Fruit fly (Drosophila melanogaster): Measurements from ENCODE around the gene CG13040.

Gene CG13040

DNA sequence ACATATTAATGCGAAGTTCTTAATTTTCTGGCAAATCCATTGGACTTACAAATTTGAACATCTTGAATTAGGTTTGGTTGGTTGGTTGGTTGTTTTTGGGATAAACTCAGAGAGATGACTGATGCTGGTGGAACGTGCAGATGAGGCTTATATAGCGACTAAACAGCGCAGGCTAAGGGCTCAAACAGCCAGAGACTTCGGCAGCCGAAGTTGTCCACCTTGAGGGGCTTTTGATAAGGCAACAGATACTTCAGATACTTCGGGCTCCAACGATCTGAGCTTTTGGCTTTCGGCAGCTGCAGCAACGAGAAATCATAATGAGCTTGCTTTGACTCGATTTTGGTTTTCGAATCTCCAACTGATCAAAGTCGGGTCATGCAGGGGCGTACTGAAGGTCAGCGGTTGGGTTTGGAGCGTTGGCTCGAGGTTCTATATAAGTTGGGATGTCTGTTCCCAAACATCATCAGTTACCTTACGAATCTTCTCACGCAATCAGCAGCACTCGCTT lies 7.1 kb downstream of the CG13040 start, which contains the start of the genes CG13041 and CG13060:
Gene CG13041, minus strand, starts transcription at position 128 of the 508 bp plus-strand sequence.
Gene CG13060, plus strand, starts transcription at position 458 of the 508 bp plus-strand sequence.
- TF ChIP-seq CTCF (optimal IDR thresholded peaks at IDR 0.05): no peak
- TF ChIP-seq CG8478 (optimal IDR thresholded peaks at IDR 0.05): no peak

- TF ChIP-seq CTCF (optimal IDR thresholded peaks at IDR 0.05) (no peak), CG8478 (optimal IDR thresholded peaks at IDR 0.05) (no peak)
Observed at dm6 chr3L:16317724-16318123, 8.8 kb downstream of the CG13040 start, which contains the start of gene Nplp3. Gene Nplp3, plus strand, starts transcription at chr3L:16318024.

dm6 chr3L:16313985-16314384 lies 12.6 kb downstream of the CG13040 start, which contains the start of gene CG13062:
Gene CG13062, plus strand, starts transcription at chr3L:16314285.
- TF ChIP-seq CG8478 (optimal IDR thresholded peaks at IDR 0.05) (no peak), CTCF (optimal IDR thresholded peaks at IDR 0.05) (no peak)

dm6 chr3L:16309972-16310371 lies 16.6 kb downstream of the CG13040 start:
- no peak for TF ChIP-seq CG8478 (optimal IDR thresholded peaks at IDR 0.05)

- TF ChIP-seq CG8478 (optimal IDR thresholded peaks at IDR 0.05): no peak
- no peak for TF ChIP-seq CTCF (optimal IDR thresholded peaks at IDR 0.05)
Observed at dm6 chr3L:16308380-16308779, 18.2 kb downstream of the CG13040 start, which contains the start of gene CG13042. Gene CG13042, minus strand, starts transcription at chr3L:16308480.

- TF ChIP-seq CTCF (optimal IDR thresholded peaks at IDR 0.05): no peak
- no peak for TF ChIP-seq CG8478 (optimal IDR thresholded peaks at IDR 0.05)
Observed at dm6 chr3L:16305820-16306650, 20.5 kb downstream of the CG13040 start, which contains the start of the genes CG13043 and CG13063. Gene CG13043, minus strand, starts transcription at chr3L:16305870. Gene CG13063, plus strand, starts transcription at chr3L:16306600.

dm6 chr3L:16303982-16304381 lies 22.6 kb downstream of the CG13040 start, which contains the start of gene CG43249:
Gene CG43249, plus strand, starts transcription at chr3L:16304282.
- no peak for TF ChIP-seq CG8478 (optimal IDR thresholded peaks at IDR 0.05)
- TF ChIP-seq CTCF (optimal IDR thresholded peaks at IDR 0.05): no peak

dm6 chr3L:16303078-16303477 lies 23.5 kb downstream of the CG13040 start, which contains the start of gene CG13044:
Gene CG13044, minus strand, starts transcription at chr3L:16303178.
- TF ChIP-seq CG8478 (optimal IDR thresholded peaks at IDR 0.05) (no peak), CTCF (optimal IDR thresholded peaks at IDR 0.05) (no peak)

DNA sequence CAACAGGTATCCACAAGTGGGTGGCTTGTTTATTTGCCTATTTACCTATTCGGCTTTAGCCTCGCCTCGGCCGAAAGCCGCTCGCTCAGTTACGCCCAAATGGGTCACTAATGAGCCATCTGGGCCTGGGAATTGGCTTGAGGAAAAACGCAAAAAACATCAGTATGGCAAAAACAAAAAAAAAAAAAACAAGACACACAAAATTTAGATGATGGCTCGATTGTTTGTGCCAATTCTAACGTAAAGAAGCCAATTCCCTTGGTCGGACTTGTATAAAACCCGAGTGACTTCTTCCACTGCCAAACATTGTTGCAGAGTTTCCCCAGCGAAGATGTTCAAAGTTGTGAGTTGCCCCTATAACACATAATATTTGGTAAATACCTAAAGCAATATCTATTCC lies 25.4 kb downstream of the CG13040 start, which contains the start of gene CG4982:
Gene CG4982, plus strand, starts transcription at position 301 of the 400 bp plus-strand sequence.
- TF ChIP-seq CTCF (optimal IDR thresholded peaks at IDR 0.05) (no peak), CG8478 (optimal IDR thresholded peaks at IDR 0.05) (no peak)

- TF ChIP-seq CTCF (optimal IDR thresholded peaks at IDR 0.05) (no peak), CG8478 (optimal IDR thresholded peaks at IDR 0.05) (no peak)
Observed at dm6 chr3L:16295447-16295846, 31.1 kb downstream of the CG13040 start, which contains the start of gene CG4962. Gene CG4962, minus strand, starts transcription at chr3L:16295547.

dm6 chr3L:16291678-16292077 lies 34.9 kb downstream of the CG13040 start:
- TF ChIP-seq CTCF (optimal IDR thresholded peaks at IDR 0.05) (no peak), CG8478 (optimal IDR thresholded peaks at IDR 0.05) (no peak)

DNA sequence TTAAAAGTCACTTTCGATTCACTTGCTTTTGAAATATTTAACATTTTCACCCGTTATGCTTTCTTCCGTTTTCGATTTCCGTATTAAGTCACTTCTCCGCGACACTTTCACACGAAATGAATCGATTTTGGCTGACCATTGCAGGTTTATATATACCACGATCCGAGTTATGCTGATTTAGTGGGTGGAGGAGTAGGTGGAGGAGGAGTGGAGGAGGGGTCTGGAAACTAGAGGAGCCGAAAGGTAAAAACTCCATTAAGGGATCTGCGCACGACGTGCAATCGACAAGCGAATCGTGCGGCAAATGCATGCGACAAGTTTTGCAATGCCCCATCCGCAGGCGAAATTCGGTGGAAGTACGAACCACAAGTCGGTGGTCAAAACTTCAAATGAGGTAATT lies 35.7 kb downstream of the CG13040 start, which contains the start of gene CG13045:
Gene CG13045, minus strand, starts transcription at position 101 of the 400 bp plus-strand sequence.
- TF ChIP-seq CTCF (optimal IDR thresholded peaks at IDR 0.05): no peak

DNA sequence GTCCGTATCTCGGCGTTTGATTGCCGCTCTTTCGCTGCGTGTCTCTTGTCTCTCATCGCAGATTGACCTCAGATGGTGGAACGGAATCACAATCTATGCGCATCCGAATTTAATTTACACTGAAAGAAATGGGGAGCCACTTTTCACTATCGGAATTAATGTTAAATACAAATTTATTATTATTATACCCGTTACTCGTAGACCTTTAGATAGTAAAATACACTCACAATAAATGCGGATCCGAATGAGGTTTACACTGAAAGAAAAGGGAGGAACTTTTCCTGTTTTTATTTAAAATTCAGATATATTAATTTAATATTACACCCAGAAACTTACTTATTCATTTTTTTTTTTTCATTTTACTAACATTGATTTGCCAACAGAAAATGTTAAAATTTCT lies 37.5 kb downstream of the CG13040 start:
- TF ChIP-seq CTCF (optimal IDR thresholded peaks at IDR 0.05) (no peak), CG8478 (optimal IDR thresholded peaks at IDR 0.05) (no peak)

- TF ChIP-seq CTCF (optimal IDR thresholded peaks at IDR 0.05) (no peak), CG8478 (optimal IDR thresholded peaks at IDR 0.05) (no peak)
Observed at dm6 chr3L:16288322-16288721, 38.2 kb downstream of the CG13040 start, which contains the start of gene CG13046. Gene CG13046, minus strand, starts transcription at chr3L:16288422.

dm6 chr3L:16286258-16286657 lies 40.3 kb downstream of the CG13040 start:
- TF ChIP-seq CTCF (optimal IDR thresholded peaks at IDR 0.05) (no peak), CG8478 (optimal IDR thresholded peaks at IDR 0.05) (no peak)

Data from S2 (cell line).